Fruit fly (Drosophila melanogaster): ENCODE results near the gene dls.

dm6 chr3L:16193851-16194709, 7.0 kb upstream of the dls start:
- TF ChIP-seq psq (GFP tag; optimal IDR thresholded peaks at IDR 0.05): peak; percentile 79
- peak in 1 of 2 experiments; percentile 58 for TF ChIP-seq foxo (GFP tag; optimal IDR thresholded peaks at IDR 0.05)

All from whole organism, wandering third instar larva.